Fruit fly (Drosophila melanogaster): ENCODE measurements around the gene cwo.

- no peak for TF ChIP-seq CG14655 (GFP tag; optimal IDR thresholded peaks at IDR 0.05)
- TF ChIP-seq Pif1A (GFP tag; optimal IDR thresholded peaks at IDR 0.05) = no peak
- no peak for TF ChIP-seq fd96Ca (GFP tag; IDR thresholded peaks at IDR 0.05)
- TF ChIP-seq EcR (GFP tag; optimal IDR thresholded peaks at IDR 0.05) = peak; percentile 57
- no peak for TF ChIP-seq gl (tag; optimal IDR thresholded peaks at IDR 0.05)
- no peak for TF ChIP-seq CG12605 (GFP tag; IDR thresholded peaks at IDR 0.05)
- TF ChIP-seq Pif1B (GFP tag; optimal IDR thresholded peaks at IDR 0.05) = no peak
- no peak for TF ChIP-seq CG32121 (GFP tag; IDR thresholded peaks at IDR 0.05)
- TF ChIP-seq D1 (tag; optimal IDR thresholded peaks at IDR 0.05) = no peak
- no peak for TF ChIP-seq CG15710 (tag; optimal IDR thresholded peaks at IDR 0.05)
- TF ChIP-seq CG17806 (tag; optimal IDR thresholded peaks at IDR 0.05) = no peak
Observed at dm6 chr3R:10395233-10395815, 7.3 kb downstream of the cwo start.
